Worm (Caenorhabditis elegans) whole organism, L1 larva: ENCODE data around the gene spig-3.

Experiments
- aly-2 ChIP-seq: fragments of 150-350 bp; optimal IDR thresholded peaks from 2 replicates; lab custom pipeline; 2014; ENCODE audit warnings: missing biosample characterization, missing genetic modification characterization
- ces-1 ChIP-seq: fragments of 150-350 bp; optimal IDR thresholded peaks from 2 replicates; lab custom pipeline; 2014; ENCODE audit warnings: missing biosample characterization, missing genetic modification reagents, missing genetic modification characterization
- nhr-47 ChIP-seq: sonication (generic microtip); optimal IDR thresholded peaks from 2 replicates; lab custom pipeline; 2016; ENCODE audit warnings: mild to moderate bottlenecking, missing genetic modification characterization, moderate library complexity, missing compliant biosample characterization
- nhr-76 ChIP-seq: sonication (generic microtip); optimal IDR thresholded peaks from 2 replicates; lab custom pipeline; 2017; ENCODE audit warnings: missing biosample characterization, missing genetic modification characterization
- nhr-77 ChIP-seq: fragments of 150-350 bp; optimal IDR thresholded peaks from 2 replicates; lab custom pipeline; 2014; ENCODE audit warnings: missing biosample characterization, missing genetic modification characterization
- nhr-90 ChIP-seq: sonication (generic microtip); optimal IDR thresholded peaks from 2 replicates; lab custom pipeline; 2016; ENCODE audit warnings: mild to moderate bottlenecking, missing genetic modification characterization, missing compliant biosample characterization; ENCODE audit not compliant: poor library complexity
- snpc-4 ChIP-seq: fragments of 150-350 bp; optimal IDR thresholded peaks from 2 replicates; lab custom pipeline; 2014; ENCODE audit warnings: missing biosample characterization, missing genetic modification characterization
- unc-62 ChIP-seq: fragments of 150-350 bp; optimal IDR thresholded peaks from 2 replicates; lab custom pipeline; 2014; ENCODE audit warnings: missing biosample characterization, missing genetic modification reagents, missing genetic modification characterization
- unc-86 ChIP-seq: sonication (generic microtip); optimal IDR thresholded peaks from 2 replicates; lab custom pipeline; 2016; ENCODE audit warnings: missing genetic modification characterization, missing compliant biosample characterization
- zip-4 ChIP-seq: fragments of 200-800 bp; sonication (Bioruptor generic); optimal IDR thresholded peaks from 2 replicates; lab custom pipeline; 2018; ENCODE audit warnings: mild to moderate bottlenecking, missing genetic modification characterization, moderate library complexity, missing compliant biosample characterization

DNA sequence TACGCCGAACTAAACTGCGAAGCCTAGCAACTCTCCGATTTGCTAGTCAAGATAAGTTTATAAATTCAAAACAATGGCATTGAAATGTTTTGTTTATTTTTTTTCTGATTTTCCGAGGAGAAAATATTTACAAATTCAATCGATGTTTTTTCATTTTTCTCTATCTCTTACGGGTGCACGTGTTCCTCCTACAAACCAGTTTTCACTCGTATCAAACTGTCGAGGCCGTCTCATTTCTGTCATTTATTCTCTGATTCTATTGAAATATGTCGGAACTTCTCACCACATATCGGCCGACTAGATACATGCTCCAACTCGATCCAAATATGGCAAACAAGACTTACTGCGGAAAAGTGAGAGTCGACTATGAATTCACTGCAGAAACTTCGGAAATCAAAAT lies 32.0 kb upstream of the spig-3 start, which contains the start of gene F47B8.8:
- TF ChIP-seq zip-4 (GFP tag; lab: Kevin White, UChicago) (no peak), aly-2 (tag; lab: Kevin White, UChicago) (no peak), nhr-76 (tag; lab: Kevin White, UChicago) (no peak), unc-86 (tag; lab: Kevin White, UChicago) (no peak), snpc-4 (tag; lab: Kevin White, UChicago) (no peak), nhr-47 (tag; lab: Kevin White, UChicago) (no peak), nhr-90 (tag; lab: Kevin White, UChicago) (no peak), ces-1 (GFP tag; lab: Kevin White, UChicago) (no peak), nhr-77 (tag; lab: Kevin White, UChicago) (no peak), unc-62 (GFP tag; lab: Kevin White, UChicago) (no peak)
